Worm (Caenorhabditis elegans) whole organism, L2 larva: ENCODE measurements around the gene cyp-33C6.

Source experiments
- C34F6.9 ChIP-seq: fragments of 150-350 bp; optimal IDR thresholded peaks from 2 replicates; lab custom pipeline; 2014; ENCODE audit warnings: missing biosample characterization, missing genetic modification characterization
- F13H6.1 ChIP-seq: sonication (generic microtip); optimal IDR thresholded peaks from 2 replicates; lab custom pipeline; 2016; ENCODE audit warnings: missing genetic modification characterization, missing compliant biosample characterization
- R02D3.7 ChIP-seq: fragments of 150-350 bp; optimal IDR thresholded peaks from 2 replicates; lab custom pipeline; 2014; ENCODE audit warnings: missing biosample characterization, missing genetic modification characterization
- Y55F3AM.14 ChIP-seq: fragments of 200-800 bp; sonication (Bioruptor generic); optimal IDR thresholded peaks from 2 replicates; lab custom pipeline; 2018; ENCODE audit warnings: mild to moderate bottlenecking, missing genetic modification characterization, missing compliant biosample characterization
- ZK546.5 ChIP-seq: sonication (generic microtip); optimal IDR thresholded peaks from 2 replicates; lab custom pipeline; 2017; ENCODE audit warnings: missing biosample characterization, missing genetic modification characterization
- ama-1 ChIP-seq: fragments of 150-350 bp; optimal IDR thresholded peaks from 2 replicates; lab custom pipeline; 2018; ENCODE audit warnings: inconsistent platforms
- ceh-16 ChIP-seq: fragments of 150-350 bp; optimal IDR thresholded peaks from 2 replicates; lab custom pipeline; 2014; ENCODE audit warnings: missing biosample characterization, missing genetic modification characterization
- ceh-82 ChIP-seq: fragments of 150-350 bp; optimal IDR thresholded peaks from 2 replicates; lab custom pipeline; 2014; ENCODE audit warnings: missing biosample characterization, missing genetic modification characterization
- crh-2 ChIP-seq: sonication (generic microtip); optimal IDR thresholded peaks from 2 replicates; lab custom pipeline; 2017; ENCODE audit warnings: missing biosample characterization, missing genetic modification characterization
- dmd-4 ChIP-seq: sonication (generic microtip); optimal IDR thresholded peaks from 2 replicates; lab custom pipeline; 2017; ENCODE audit warnings: missing biosample characterization, missing genetic modification characterization
- egl-27 ChIP-seq: sonication (generic microtip); optimal IDR thresholded peaks from 3 replicates; lab custom pipeline; 2017; ENCODE audit warnings: missing biosample characterization, missing genetic modification reagents, missing genetic modification characterization
- elt-1 ChIP-seq: fragments of 150-350 bp; optimal IDR thresholded peaks from 2 replicates; lab custom pipeline; 2014; ENCODE audit warnings: missing biosample characterization, missing genetic modification characterization
- fos-1 ChIP-seq: fragments of 150-350 bp; optimal IDR thresholded peaks from 2 replicates; lab custom pipeline; 2014; ENCODE audit warnings: missing biosample characterization, missing genetic modification characterization
- gmeb-1 ChIP-seq: fragments of 150-350 bp; optimal IDR thresholded peaks from 2 replicates; lab custom pipeline; 2014; ENCODE audit warnings: missing biosample characterization, missing genetic modification characterization
- lin-39 ChIP-seq: fragments of 150-350 bp; optimal IDR thresholded peaks from 2 replicates; lab custom pipeline; 2014; ENCODE audit warnings: missing biosample characterization, missing genetic modification reagents, missing genetic modification characterization
- lsy-2 ChIP-seq, 2 experiments: fragments of 150-350 bp in 1 of 2; sonication (generic microtip) in 1 of 2; optimal IDR thresholded peaks; 2 replicates each; lab custom pipeline; 2014 to 2017; ENCODE audit warnings: missing biosample characterization in 2 of 2, missing genetic modification characterization in 2 of 2
- mab-5 ChIP-seq: fragments of 150-350 bp; optimal IDR thresholded peaks from 2 replicates; lab custom pipeline; 2014; ENCODE audit warnings: missing biosample characterization, missing genetic modification characterization
- mdl-1 ChIP-seq, 2 experiments: fragments of 150-350 bp in 1 of 2; sonication (generic microtip) in 1 of 2; optimal IDR thresholded peaks; 2 replicates each; lab custom pipeline; 2017; ENCODE audit warnings: missing biosample characterization in 2 of 2, missing genetic modification characterization in 2 of 2
- nhr-10 ChIP-seq: sonication (generic microtip); optimal IDR thresholded peaks from 2 replicates; lab custom pipeline; 2017; ENCODE audit warnings: missing biosample characterization, missing genetic modification characterization
- nhr-11 ChIP-seq: fragments of 150-350 bp; optimal IDR thresholded peaks from 2 replicates; lab custom pipeline; 2014; ENCODE audit warnings: missing biosample characterization, missing genetic modification characterization
- nhr-129 ChIP-seq: fragments of 150-350 bp; optimal IDR thresholded peaks from 2 replicates; lab custom pipeline; 2014; ENCODE audit warnings: missing biosample characterization, missing genetic modification characterization
- nhr-21 ChIP-seq: fragments of 150-350 bp; optimal IDR thresholded peaks from 2 replicates; lab custom pipeline; 2014; ENCODE audit warnings: missing biosample characterization, missing genetic modification characterization
- nhr-23 ChIP-seq: fragments of 150-350 bp; optimal IDR thresholded peaks from 2 replicates; lab custom pipeline; 2014; ENCODE audit warnings: missing biosample characterization, missing genetic modification reagents, missing genetic modification characterization
- sem-4 ChIP-seq: fragments of 150-350 bp; optimal IDR thresholded peaks from 2 replicates; lab custom pipeline; 2014; ENCODE audit warnings: missing biosample characterization, missing genetic modification reagents, missing genetic modification characterization
- sma-9 ChIP-seq, 2 experiments: fragments of 150-350 bp in 1 of 2; sonication (generic microtip) in 1 of 2; optimal IDR thresholded peaks; 2 replicates each; lab custom pipeline; 2014 to 2016; ENCODE audit warnings: missing genetic modification characterization in 2 of 2, mild to moderate bottlenecking in 1 of 2, missing biosample characterization in 1 of 2, missing compliant biosample characterization in 1 of 2, missing genetic modification reagents in 1 of 2, moderate library complexity in 1 of 2
- snpc-4 ChIP-seq: fragments of 150-350 bp; optimal IDR thresholded peaks from 2 replicates; lab custom pipeline; 2014; ENCODE audit warnings: missing biosample characterization, missing genetic modification characterization
- unc-39 ChIP-seq: fragments of 150-350 bp; optimal IDR thresholded peaks from 2 replicates; lab custom pipeline; 2014; ENCODE audit warnings: missing biosample characterization, missing genetic modification characterization
- unc-55 ChIP-seq: fragments of 150-350 bp; sonication (generic microtip); optimal IDR thresholded peaks from 3 replicates; lab custom pipeline; 2014; ENCODE audit warnings: missing biosample characterization, missing genetic modification reagents, missing genetic modification characterization
- unc-62 ChIP-seq: fragments of 150-350 bp; optimal IDR thresholded peaks from 2 replicates; lab custom pipeline; 2014; ENCODE audit warnings: missing biosample characterization, missing genetic modification reagents, missing genetic modification characterization
- ztf-11 ChIP-seq: sonication (generic microtip); optimal IDR thresholded peaks from 2 replicates; lab custom pipeline; 2017; ENCODE audit warnings: missing biosample characterization, missing genetic modification characterization
- ztf-4 ChIP-seq: fragments of 150-350 bp; optimal IDR thresholded peaks from 2 replicates; lab custom pipeline; 2014; ENCODE audit warnings: missing biosample characterization, missing genetic modification characterization

cyp-33C6 gene

DNA sequence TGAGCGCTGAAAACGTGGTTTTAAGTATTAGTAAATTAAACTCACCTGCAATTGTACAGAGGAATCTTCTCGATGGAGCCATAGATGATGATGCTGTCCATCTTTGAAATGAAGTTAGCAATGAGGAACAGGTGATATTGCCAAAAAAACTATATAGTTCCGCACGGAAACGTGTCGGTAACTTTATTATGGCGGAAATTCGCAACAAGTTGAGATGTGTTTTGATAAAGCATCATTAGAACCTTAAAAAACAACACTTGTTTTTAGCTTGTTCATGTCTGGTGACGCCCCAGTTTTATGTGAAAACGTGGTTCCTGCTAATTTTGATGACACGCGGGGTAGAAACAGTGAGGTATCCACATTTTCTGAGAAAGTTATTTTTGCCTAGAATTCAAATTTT, 43.0 kb downstream of the cyp-33C6 start, which contains the start of gene srt-40:
srt-40 (minus strand) TSS at position 101 of the 400 bp plus-strand sequence.
- TF ChIP-seq lsy-2 (tag; optimal IDR thresholded peaks at IDR 0.05; lab: Kevin White, UChicago) (no peak), sem-4 (tag; lab: Kevin White, UChicago) (no peak), snpc-4 (tag; lab: Kevin White, UChicago) (no peak), ceh-82 (tag; lab: Kevin White, UChicago) (no peak), crh-2 (tag; lab: Kevin White, UChicago) (no peak), ZK546.5 (tag; lab: Kevin White, UChicago) (no peak), unc-62 (no peak), ama-1 (lab: Kevin White, UChicago) (no peak), elt-1 (no peak)

DNA sequence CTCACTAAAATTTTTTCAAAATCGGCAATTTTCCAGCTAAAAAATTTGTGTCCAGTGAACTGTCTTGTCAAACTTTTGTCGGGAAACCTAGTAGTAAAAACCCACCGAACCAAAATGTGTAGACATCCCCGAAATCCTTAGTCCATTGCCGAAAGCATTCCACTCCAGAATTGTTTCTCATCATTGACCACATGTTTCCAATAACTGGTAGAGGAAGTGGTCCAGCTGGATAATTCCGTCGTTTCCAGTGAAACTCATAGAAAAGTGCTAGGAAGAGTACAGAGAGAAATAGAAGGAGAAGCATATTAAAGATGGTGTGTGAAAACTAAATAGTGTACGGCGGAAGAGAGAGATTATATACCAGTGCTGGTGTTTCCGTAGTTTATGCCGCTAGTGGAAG, 45.1 kb downstream of the cyp-33C6 start, which contains the start of gene cyp-33C12:
cyp-33C12 (minus strand) TSS at position 321 of the 400 bp plus-strand sequence.
- no peak for TF ChIP-seq sma-9 (GFP tag; optimal IDR thresholded peaks at IDR 0.05; lab: Kevin White, UChicago)
- TF ChIP-seq sma-9 (tag; optimal IDR thresholded peaks at IDR 0.05; lab: Kevin White, UChicago), result no peak
- TF ChIP-seq lsy-2 (tag; optimal IDR thresholded peaks at IDR 0.05; lab: Kevin White, UChicago), result no peak
- TF ChIP-seq fos-1 (tag; lab: Kevin White, UChicago), result no peak
- no peak for TF ChIP-seq F13H6.1
- no peak for TF ChIP-seq nhr-11 (tag; lab: Kevin White, UChicago)
- no peak for TF ChIP-seq ztf-4 (tag; lab: Kevin White, UChicago)
- TF ChIP-seq unc-39 (tag; lab: Kevin White, UChicago), result no peak
- no peak for TF ChIP-seq nhr-10
- TF ChIP-seq nhr-23 (tag; lab: Kevin White, UChicago), result no peak
- TF ChIP-seq ztf-11, result no peak
- TF ChIP-seq ceh-16 (tag; lab: Kevin White, UChicago), result no peak
- TF ChIP-seq mdl-1 (tag; optimal IDR thresholded peaks at IDR 0.05; lab: Kevin White, UChicago), result no peak
- no peak for TF ChIP-seq lin-39 (tag; lab: Kevin White, UChicago)
- no peak for TF ChIP-seq ceh-82 (tag; lab: Kevin White, UChicago)
- TF ChIP-seq Y55F3AM.14, result no peak
- no peak for TF ChIP-seq egl-27 (tag; lab: Kevin White, UChicago)
- no peak for TF ChIP-seq C34F6.9
- no peak for TF ChIP-seq nhr-21 (tag; lab: Kevin White, UChicago)
- no peak for TF ChIP-seq mab-5 (tag; lab: Kevin White, UChicago)

DNA sequence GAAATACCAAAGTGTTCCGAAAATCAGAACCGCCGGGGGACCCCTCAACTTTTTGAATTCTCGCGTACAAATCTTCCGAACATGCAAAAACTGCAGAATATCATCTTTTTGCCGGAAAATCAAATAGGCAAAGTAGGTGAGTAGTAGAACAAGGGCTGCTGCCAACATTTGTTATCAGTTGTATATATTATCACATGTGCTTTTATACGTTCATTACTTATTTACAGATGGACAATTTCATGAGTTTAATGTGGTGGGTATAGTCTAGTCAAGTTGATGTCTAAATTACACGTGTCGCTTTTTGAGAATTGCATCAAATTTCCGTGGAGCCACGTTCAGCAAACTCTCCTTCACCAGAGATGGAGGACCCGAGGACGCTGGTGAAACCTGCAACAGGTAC, 48.0 kb downstream of the cyp-33C6 start, which contains the start of gene cyp-32B1:
cyp-32B1 (minus strand) TSS at position 176 of the 400 bp plus-strand sequence.
- TF ChIP-seq fos-1 (tag; lab: Kevin White, UChicago) (peak; percentile 5), R02D3.7 (tag; lab: Kevin White, UChicago) (no peak), ceh-82 (tag; lab: Kevin White, UChicago) (no peak)

DNA sequence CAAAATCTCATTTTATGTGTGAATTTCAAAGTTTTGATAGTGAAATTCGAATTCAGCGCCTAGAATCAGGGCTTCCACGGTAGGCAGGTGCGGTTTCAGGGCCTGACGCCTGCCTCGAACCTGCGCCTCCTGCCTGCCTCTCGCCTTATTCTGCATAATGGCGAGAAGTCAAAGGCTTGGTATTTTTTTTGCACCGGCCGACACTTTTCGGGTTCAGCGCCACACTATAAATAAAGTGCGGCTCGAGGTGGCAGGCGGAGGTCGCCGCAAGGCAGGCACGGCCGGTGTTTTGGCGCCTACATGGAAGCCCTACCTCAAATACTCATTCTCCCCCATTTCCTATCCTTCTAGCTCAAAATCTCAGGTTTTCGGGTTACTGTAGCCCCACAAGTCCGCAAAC, 48.8 kb downstream of the cyp-33C6 start:
- no peak for TF ChIP-seq R02D3.7 (tag; lab: Kevin White, UChicago)
- no peak for TF ChIP-seq lsy-2 (tag; optimal IDR thresholded peaks at IDR 0.05; lab: Kevin White, UChicago)
- no peak for TF ChIP-seq nhr-10
- TF ChIP-seq unc-39 (tag; lab: Kevin White, UChicago), result no peak
- no peak for TF ChIP-seq ztf-11
- TF ChIP-seq gmeb-1, result no peak
- no peak for TF ChIP-seq mab-5 (tag; lab: Kevin White, UChicago)
- no peak for TF ChIP-seq unc-55 (GFP tag; lab: Kevin White, UChicago)
- TF ChIP-seq nhr-129 (tag; lab: Kevin White, UChicago), result no peak
- TF ChIP-seq dmd-4 (tag; lab: Kevin White, UChicago), result no peak

DNA sequence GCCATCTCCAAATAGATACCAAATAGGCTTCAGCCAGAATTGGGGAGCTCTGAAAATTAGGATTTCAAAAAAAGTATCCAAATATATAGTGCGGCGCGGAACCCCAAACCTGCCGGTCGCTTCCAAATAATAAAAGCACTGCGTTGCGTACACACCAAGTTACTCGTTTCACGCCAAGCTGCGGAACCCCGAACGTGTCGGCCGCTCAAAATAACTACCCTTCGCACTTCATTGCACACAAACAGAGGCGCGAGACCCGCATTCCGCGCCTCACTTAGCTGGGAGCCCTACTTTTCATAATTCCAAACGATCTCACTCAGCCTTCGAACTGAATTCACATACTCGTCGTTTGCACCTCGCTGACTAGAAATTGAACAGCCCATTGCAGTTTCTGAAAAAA, 49.6 kb downstream of the cyp-33C6 start:
- no peak for TF ChIP-seq unc-39 (tag; lab: Kevin White, UChicago)
- no peak for TF ChIP-seq gmeb-1
